Worm (Caenorhabditis elegans) whole organism, young adult: ENCODE results near the gene dhs-21.

Source experiments
- ZK185.1 ChIP-seq: sonication (generic microtip); optimal IDR thresholded peaks from 2 replicates; lab custom pipeline; 2016; ENCODE audit warnings: mild to moderate bottlenecking, missing genetic modification characterization, missing compliant biosample characterization; ENCODE audit not compliant: poor library complexity, severe bottlenecking
- ekl-4 ChIP-seq: fragments of 200-800 bp; sonication (Bioruptor generic); IDR thresholded peaks from 2 replicates; pipeline ENCODE4 v1.3.6; 2022; ENCODE audit warnings: missing genetic modification reagents, missing genetic modification characterization, missing compliant biosample characterization
- madf-3 ChIP-seq: fragments of 200-800 bp; sonication (Bioruptor generic); IDR thresholded peaks from 2 replicates; pipeline ENCODE4 v1.3.6; 2022; ENCODE audit warnings: missing genetic modification reagents, missing genetic modification characterization, missing compliant biosample characterization
- tbx-9 ChIP-seq: sonication (generic microtip); optimal IDR thresholded peaks from 2 replicates; lab custom pipeline; 2016; ENCODE audit warnings: borderline replicate concordance, missing genetic modification characterization, inconsistent platforms, missing compliant biosample characterization

DNA sequence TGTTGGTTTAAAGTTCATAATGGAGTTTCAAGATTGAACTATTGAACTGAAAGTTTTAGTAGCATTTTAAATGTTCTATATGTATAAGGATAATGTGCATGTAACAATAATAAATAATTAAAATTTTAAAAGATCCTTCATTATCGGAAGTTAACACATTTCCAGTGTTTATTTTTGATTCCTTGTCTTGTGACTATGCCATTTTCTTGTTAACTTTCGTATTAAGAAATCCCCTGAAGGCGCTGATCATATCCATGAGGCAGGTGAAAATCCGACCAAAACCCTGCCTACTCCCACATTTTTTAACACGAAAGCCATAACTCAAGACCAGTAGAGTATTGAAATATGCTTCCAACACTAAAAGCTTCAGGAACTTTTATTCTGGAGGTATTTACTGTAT lies 13.7 kb downstream of the dhs-21 start, which contains the start of gene R11D1.7:
- no peak for TF ChIP-seq tbx-9 (tag; lab: Kevin White, UChicago)
- no peak for TF ChIP-seq madf-3
- TF ChIP-seq ZK185.1, result no peak
- TF ChIP-seq ekl-4 (GFP tag; lab: Robert Waterston, UW), result no peak
